Fruit fly (Drosophila melanogaster): ENCODE results near the gene CG34328.

The CG34328 gene

DNA sequence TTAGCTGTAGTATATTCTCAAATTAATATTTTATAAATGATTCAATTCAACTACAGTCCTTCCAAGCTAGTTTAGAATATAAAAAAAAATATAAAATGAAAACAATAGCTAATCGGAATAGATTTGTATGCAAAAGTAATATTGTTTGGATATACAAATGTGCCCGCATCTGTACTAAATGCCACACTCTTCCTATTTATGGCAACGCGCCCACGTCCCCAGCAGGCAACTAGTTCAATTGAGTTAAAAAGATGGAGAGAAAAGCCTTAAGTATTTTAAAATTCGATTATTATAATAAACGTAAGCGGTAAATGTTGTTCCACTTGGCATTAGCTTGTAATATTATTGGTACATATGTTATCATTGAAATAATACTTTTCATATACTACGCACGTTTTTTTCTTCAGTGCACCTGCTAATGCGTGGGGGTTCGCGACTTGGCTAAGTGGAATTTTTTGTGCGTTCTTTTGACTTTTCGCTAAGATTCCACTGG is 5.7 kb upstream of the CG34328 start (continued):
- peak; percentile 49 for TF ChIP-seq CG6254 (GFP tag; optimal IDR thresholded peaks at IDR 0.05)
- TF ChIP-seq Hmx (GFP tag; optimal IDR thresholded peaks at IDR 0.05): no peak
- TF ChIP-seq Rfx (GFP tag; IDR thresholded peaks at IDR 0.05): peak; percentile 72
- TF ChIP-seq D19B (GFP tag; optimal IDR thresholded peaks at IDR 0.05): peak; percentile 25
- TF ChIP-seq CG12769 (tag; optimal IDR thresholded peaks at IDR 0.05): peak; percentile 44
- TF ChIP-seq pnt (GFP tag; optimal IDR thresholded peaks at IDR 0.05): peak; percentile 29
- no peak for TF ChIP-seq pan (optimal IDR thresholded peaks at IDR 0.05)
- TF ChIP-seq pan (GFP tag; optimal IDR thresholded peaks at IDR 0.05 in 1 of 2, IDR thresholded peaks at IDR 0.05 in 1 of 2): peak in 1 of 2 experiments; percentile 46
- TF ChIP-seq CG2889 (GFP tag; IDR thresholded peaks at IDR 0.05): 0 out of 3 replicates have a peak, but pooled peaks have one; percentile 25
- no peak for TF ChIP-seq fru (optimal IDR thresholded peaks at IDR 0.05)

DNA sequence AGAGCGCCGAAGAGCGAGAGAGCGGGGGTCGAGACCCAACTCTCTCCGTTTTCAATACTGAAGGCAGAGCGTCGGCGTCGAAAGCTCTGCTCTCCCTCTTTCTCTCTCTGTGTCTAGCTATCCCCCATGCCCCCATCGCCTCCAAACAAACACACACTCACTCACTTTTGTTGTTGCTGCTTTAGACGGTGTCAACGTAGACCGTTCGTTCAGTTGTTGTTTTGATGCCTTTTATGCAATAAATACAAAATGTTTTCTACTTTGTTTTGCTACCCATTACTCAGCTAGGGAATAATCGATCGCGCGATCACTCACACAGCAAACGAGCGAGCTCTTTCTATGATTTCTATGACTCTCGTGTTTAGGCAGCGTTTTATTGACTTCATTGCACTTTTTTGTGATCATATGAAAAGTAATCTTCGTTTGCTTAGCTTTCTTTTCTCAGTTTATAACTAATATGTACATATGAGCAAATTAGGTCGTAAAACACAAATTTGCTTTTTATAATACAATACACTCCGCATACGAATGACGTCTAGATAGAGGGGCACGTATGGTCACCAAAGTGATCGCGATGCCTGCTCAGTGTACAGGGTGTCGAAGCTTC is 4.9 kb upstream of the CG34328 start:
- TF ChIP-seq CG18476 (GFP tag; optimal IDR thresholded peaks at IDR 0.05) (peak; percentile 4), CG4707 (GFP tag; optimal IDR thresholded peaks at IDR 0.05) (no peak), CG8765 (GFP tag; IDR thresholded peaks at IDR 0.05) (no peak), CG3281 (GFP tag; optimal IDR thresholded peaks at IDR 0.05) (peak; percentile 17), CG9437 (GFP tag; optimal IDR thresholded peaks at IDR 0.05) (peak; percentile 14), CG5180 (GFP tag; optimal IDR thresholded peaks at IDR 0.05) (no peak), CG2120 (GFP tag; optimal IDR thresholded peaks at IDR 0.05) (peak; percentile 74), sima (GFP tag; optimal IDR thresholded peaks at IDR 0.05) (no peak), kay (GFP tag; optimal IDR thresholded peaks at IDR 0.05) (no peak), CG11247 (GFP tag; IDR thresholded peaks at IDR 0.05) (no peak), gem (tag; optimal IDR thresholded peaks at IDR 0.05) (peak; percentile 59), CG14710 (tag; optimal IDR thresholded peaks at IDR 0.05) (peak; percentile 20), Doc3 (GFP tag; IDR thresholded peaks at IDR 0.05; ENCODE audit: partially characterized antibody) (no peak), luna (GFP tag; optimal IDR thresholded peaks at IDR 0.05) (no peak), CG17328 (GFP tag; IDR thresholded peaks at IDR 0.05) (no peak), cg (GFP tag; optimal IDR thresholded peaks at IDR 0.05) (peak; percentile 46), sr (GFP tag; IDR thresholded peaks at IDR 0.05) (no peak), HmgD (GFP tag; optimal IDR thresholded peaks at IDR 0.05) (no peak), CG14050 (GFP tag; IDR thresholded peaks at IDR 0.05) (no peak), CG11093 (GFP tag; IDR thresholded peaks at IDR 0.05) (no peak), prd (optimal IDR thresholded peaks at IDR 0.05) (no peak), prd (GFP tag; IDR thresholded peaks at IDR 0.05) (no peak; the same call in 2 of the 3 replicates), slou (GFP tag; optimal IDR thresholded peaks at IDR 0.05) (no peak), ind (GFP tag; optimal IDR thresholded peaks at IDR 0.05) (peak; percentile 10), CG12659 (GFP tag; optimal IDR thresholded peaks at IDR 0.05) (peak; percentile 35), fru (optimal IDR thresholded peaks at IDR 0.05) (no peak), slp2 (GFP tag; optimal IDR thresholded peaks at IDR 0.05) (peak; percentile 52), Hr51 (GFP tag; optimal IDR thresholded peaks at IDR 0.05) (peak in 1 of 2 experiments; percentile 49), Trl (optimal IDR thresholded peaks at IDR 0.05) (peak; percentile 91 to 92), Trl (GFP tag; optimal IDR thresholded peaks at IDR 0.05) (no peak), ewg (GFP tag; optimal IDR thresholded peaks at IDR 0.05) (no peak), HHEX (GFP tag; optimal IDR thresholded peaks at IDR 0.05) (no peak), CG6765 (GFP tag; optimal IDR thresholded peaks at IDR 0.05) (no peak), ara (GFP tag; IDR thresholded peaks at IDR 0.05) (no peak), Abd-B (GFP tag; optimal IDR thresholded peaks at IDR 0.05) (peak; percentile 48), phol (tag; optimal IDR thresholded peaks at IDR 0.05) (peak; percentile 48), z (GFP tag; IDR thresholded peaks at IDR 0.05) (peak; percentile 5; the same call in 1 of the 3 replicates), NFAT (GFP tag; IDR thresholded peaks at IDR 0.05) (no peak), CTCF (GFP tag; optimal IDR thresholded peaks at IDR 0.05) (no peak), Gug (GFP tag; IDR thresholded peaks at IDR 0.05) (0 out of 4 replicates have a peak, but pooled peaks have one; percentile 9), Side (GFP tag; optimal IDR thresholded peaks at IDR 0.05) (no peak), eve (GFP tag; optimal IDR thresholded peaks at IDR 0.05) (peak in 1 of 2 experiments; percentile 87)

Data from whole organism, embryonic.